Fruit fly (Drosophila melanogaster) whole organism, prepupa: ENCODE data around the gene CheA84a.

ENCODE experiments used
- CG6276 ChIP-seq: fragments of 200-800 bp; sonication (Bioruptor generic); optimal IDR thresholded peaks from 2 replicates; lab custom pipeline; 2017; ENCODE audit warnings: missing biosample characterization, mild to moderate bottlenecking, missing genetic modification characterization
- CG6854 ChIP-seq: fragments of 200-800 bp; sonication (Bioruptor generic); optimal IDR thresholded peaks from 2 replicates; lab custom pipeline; 2017; ENCODE audit warnings: missing biosample characterization, mild to moderate bottlenecking, missing genetic modification characterization
- Gug ChIP-seq: fragments of 200-800 bp; sonication (Bioruptor generic); IDR thresholded peaks from 2 replicates; pipeline ENCODE4 v1.3.6; 2022; ENCODE audit warnings: missing biosample characterization, missing genetic modification characterization
- Met ChIP-seq: fragments of 200-800 bp; sonication (Bioruptor generic); optimal IDR thresholded peaks from 3 replicates; lab custom pipeline; 2016; ENCODE audit warnings: missing biosample characterization, missing genetic modification characterization
- OdsH ChIP-seq: fragments of 200-800 bp; sonication (Bioruptor generic); optimal IDR thresholded peaks from 3 replicates; lab custom pipeline; 2016; ENCODE audit warnings: missing biosample characterization, missing genetic modification characterization
- dsx ChIP-seq: fragments of 200-800 bp; optimal IDR thresholded peaks from 3 replicates; lab custom pipeline; 2019; ENCODE audit warnings: missing biosample characterization, mild to moderate bottlenecking, missing genetic modification characterization, moderate library complexity; ENCODE audit not compliant: poor library complexity, severe bottlenecking
- eg ChIP-seq: fragments of 200-800 bp; sonication (Bioruptor generic); IDR thresholded peaks from 3 replicates; pipeline ENCODE4 v1.3.6; 2022; ENCODE audit warnings: missing biosample characterization, missing genetic modification characterization
- vri ChIP-seq: fragments of 200-800 bp; sonication (Bioruptor generic); optimal IDR thresholded peaks from 3 replicates; lab custom pipeline; 2016; ENCODE audit warnings: missing biosample characterization, mild to moderate bottlenecking, missing genetic modification characterization

DNA sequence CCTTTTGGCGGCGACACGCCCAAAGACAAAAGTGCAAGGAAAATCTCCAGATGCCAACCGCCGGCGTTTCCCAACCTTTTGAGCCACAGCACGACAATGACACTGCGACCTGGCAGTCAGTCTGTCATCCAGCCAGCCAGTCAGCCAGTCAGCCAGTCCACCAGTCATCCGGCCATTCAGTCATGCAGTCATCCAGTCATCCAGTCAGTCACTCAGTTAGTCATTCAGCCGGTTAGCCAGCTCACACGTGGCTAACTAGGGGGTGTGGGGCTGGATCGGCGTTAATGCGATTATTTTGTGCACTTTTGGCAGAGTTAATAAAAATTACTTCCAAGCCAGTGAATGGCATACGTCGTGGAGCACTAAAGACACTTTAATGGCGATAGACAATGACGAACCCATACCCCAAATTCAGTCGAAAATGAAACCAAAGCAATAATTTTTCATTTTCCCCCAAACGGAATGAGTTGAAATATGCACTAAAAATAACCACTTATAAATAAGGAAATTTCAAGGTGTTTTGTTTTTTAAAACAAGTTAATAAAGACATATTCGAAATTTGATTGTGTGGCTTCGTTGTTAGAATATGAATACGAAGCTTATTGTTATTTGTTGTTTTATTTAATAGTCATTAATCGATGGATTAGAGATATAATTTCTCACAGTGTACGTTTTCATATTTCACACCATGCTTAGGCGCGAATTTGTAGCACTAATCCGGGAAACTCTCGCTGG is 20.3 kb upstream of the CheA84a start:
- TF ChIP-seq Gug = no peak
- no peak for TF ChIP-seq Met (GFP tag; lab: Kevin White, UChicago)
- no peak for TF ChIP-seq OdsH (GFP tag; lab: Kevin White, UChicago)
- no peak for TF ChIP-seq CG6854 (GFP tag; lab: Kevin White, UChicago)
- TF ChIP-seq vri (GFP tag; lab: Kevin White, UChicago) = no peak
- TF ChIP-seq dsx (GFP tag; lab: Kevin White, UChicago) = no peak
- no peak for TF ChIP-seq CG6276
- TF ChIP-seq eg (GFP tag; lab: Robert Waterston, UW) = no peak
